Worm (Caenorhabditis elegans) whole organism, midembryonic: ENCODE data around the gene F10G7.10.

Source experiments
- flt-1 ChIP-seq: fragments of 200-800 bp; sonication (Bioruptor generic); IDR thresholded peaks from 2 replicates; pipeline ENCODE4 v1.3.6; 2022; ENCODE audit warnings: missing genetic modification characterization, missing compliant biosample characterization
- klf-2 ChIP-seq: fragments of 200-800 bp; sonication (Bioruptor generic); conservative IDR thresholded peaks from 2 replicates; pipeline ENCODE4 v1.3.6; 2022; ENCODE audit warnings: missing genetic modification reagents, missing genetic modification characterization, missing compliant biosample characterization
- ref-1 ChIP-seq: fragments of 200-800 bp; sonication (Bioruptor generic); conservative IDR thresholded peaks from 2 replicates; pipeline ENCODE4 v1.3.6; 2022; ENCODE audit warnings: missing genetic modification reagents, missing genetic modification characterization, missing compliant biosample characterization
- tab-1 ChIP-seq: fragments of 200-800 bp; sonication (Bioruptor generic); IDR thresholded peaks from 2 replicates; pipeline ENCODE4 v1.3.6; 2022; ENCODE audit warnings: missing genetic modification characterization, missing compliant biosample characterization
- ztf-23 ChIP-seq: fragments of 200-800 bp; sonication (Bioruptor generic); IDR thresholded peaks from 2 replicates; pipeline ENCODE4 v1.3.6; 2022; ENCODE audit warnings: missing genetic modification reagents, missing genetic modification characterization, missing compliant biosample characterization

- TF ChIP-seq ref-1: no peak
- no peak for TF ChIP-seq ztf-23 (GFP tag; lab: Robert Waterston, UW)
- TF ChIP-seq flt-1 (GFP tag; lab: Robert Waterston, UW): no peak
- no peak for TF ChIP-seq tab-1
- no peak for TF ChIP-seq klf-2 (GFP tag; lab: Robert Waterston, UW)
These were observed 46.4 kb upstream of the F10G7.10 start for ce11 chrII:4772441-4772840.
